Worm (Caenorhabditis elegans) whole organism, L1 larva: ENCODE results near the gene ZK897.10.

Experiments
- lin-13 ChIP-seq: fragments of 150-350 bp; optimal IDR thresholded peaks from 2 replicates; lab custom pipeline; 2014; ENCODE audit warnings: missing biosample characterization, missing genetic modification reagents, missing genetic modification characterization
- nhr-12 ChIP-seq: sonication (generic microtip); optimal IDR thresholded peaks from 2 replicates; lab custom pipeline; 2017; ENCODE audit warnings: missing biosample characterization, missing genetic modification characterization
- nhr-76 ChIP-seq: sonication (generic microtip); optimal IDR thresholded peaks from 2 replicates; lab custom pipeline; 2017; ENCODE audit warnings: missing biosample characterization, missing genetic modification characterization
- ztf-11 ChIP-seq, 2 experiments: sonication (generic microtip); optimal IDR thresholded peaks; 2 replicates each; lab custom pipeline; 2016 to 2017; ENCODE audit warnings: missing genetic modification characterization in 2 of 2, missing biosample characterization in 1 of 2, missing compliant biosample characterization in 1 of 2

DNA sequence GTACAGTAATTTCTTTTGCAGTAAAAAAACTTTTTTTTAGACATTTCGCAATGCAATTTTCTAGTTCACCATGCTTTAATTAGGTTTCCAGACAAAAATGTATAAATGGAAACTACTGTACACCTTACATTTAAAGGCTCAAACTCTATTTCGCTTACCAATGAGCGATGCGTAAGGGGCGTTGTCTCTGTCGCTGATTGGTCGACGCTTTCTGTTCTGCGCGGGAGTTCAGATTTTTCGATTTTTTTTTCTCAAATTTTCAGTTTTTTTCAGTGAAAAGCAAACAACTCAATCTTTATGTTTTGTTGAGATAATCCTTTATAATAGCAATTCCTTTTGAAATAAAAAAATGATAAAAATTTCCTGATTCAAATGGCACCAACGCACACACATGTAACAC, 11.0 kb upstream of the ZK897.10 start:
- TF ChIP-seq lin-13 (GFP tag; lab: Kevin White, UChicago) (no peak), ztf-11 (tag; optimal IDR thresholded peaks at IDR 0.05; lab: Kevin White, UChicago) (no peak), nhr-76 (no peak), nhr-12 (tag; lab: Kevin White, UChicago) (no peak)
